Fruit fly (Drosophila melanogaster) whole organism, wandering third instar larva: ENCODE data around the gene CG14100.

Experiments used
- Abd-B ChIP-seq: fragments of >200 bp; optimal IDR thresholded peaks from 2 replicates; lab custom pipeline; 2017; ENCODE audit warnings: missing biosample characterization, missing genetic modification characterization
- CG32264 ChIP-seq: fragments of 200-800 bp; sonication (Bioruptor generic); optimal IDR thresholded peaks from 2 replicates; lab custom pipeline; 2016; ENCODE audit warnings: missing biosample characterization, missing genetic modification characterization
- CG9705 ChIP-seq: fragments of 200-800 bp; sonication (Bioruptor generic); optimal IDR thresholded peaks from 2 replicates; lab custom pipeline; 2018; ENCODE audit warnings: missing biosample characterization, mild to moderate bottlenecking, missing genetic modification characterization
- CrebA ChIP-seq: fragments of 200-800 bp; sonication (Bioruptor generic); optimal IDR thresholded peaks from 2 replicates; lab custom pipeline; 2016; ENCODE audit warnings: missing biosample characterization, mild to moderate bottlenecking, missing genetic modification characterization, borderline replicate concordance
- Dfd ChIP-seq: fragments of >200 bp; optimal IDR thresholded peaks from 2 replicates; lab custom pipeline; 2017; ENCODE audit warnings: missing biosample characterization, missing genetic modification characterization
- Dif ChIP-seq: fragments of 200-275, 200-300 bp; sonication (Bioruptor generic); optimal IDR thresholded peaks from 2 replicates; lab custom pipeline; 2018; ENCODE audit warnings: missing biosample characterization, missing genetic modification characterization; ENCODE audit not compliant: partially characterized antibody
- GATAd ChIP-seq: sonication (Bioruptor generic); optimal IDR thresholded peaks from 2 replicates; lab custom pipeline; 2016; ENCODE audit warnings: missing biosample characterization, missing genetic modification characterization
- HLH106 ChIP-seq: fragments of 200-800 bp; optimal IDR thresholded peaks from 3 replicates; lab custom pipeline; 2019; ENCODE audit warnings: missing biosample characterization, mild to moderate bottlenecking, missing genetic modification characterization, moderate library complexity
- Hnf4 ChIP-seq: fragments of 200-800 bp; sonication (Bioruptor generic); optimal IDR thresholded peaks from 2 replicates; lab custom pipeline; 2016; ENCODE audit warnings: missing biosample characterization, mild to moderate bottlenecking, missing genetic modification characterization
- Hr78 ChIP-seq: fragments of >200 bp; optimal IDR thresholded peaks from 2 replicates; lab custom pipeline; 2017; ENCODE audit warnings: missing biosample characterization, missing genetic modification characterization
- Hr83 ChIP-seq: fragments of 200-300 bp; sonication (Bioruptor generic); optimal IDR thresholded peaks from 2 replicates; lab custom pipeline; 2016; ENCODE audit warnings: missing biosample characterization, mild to moderate bottlenecking, missing genetic modification characterization, moderate library complexity; ENCODE audit not compliant: poor library complexity, severe bottlenecking
- Jra ChIP-seq: sonication (Bioruptor generic); optimal IDR thresholded peaks from 2 replicates; lab custom pipeline; 2016; ENCODE audit warnings: missing biosample characterization, missing genetic modification characterization
- Mio ChIP-seq: sonication (Bioruptor generic); optimal IDR thresholded peaks from 2 replicates; lab custom pipeline; 2016; ENCODE audit warnings: missing biosample characterization, missing genetic modification characterization
- Myc ChIP-seq: fragments of >200 bp; optimal IDR thresholded peaks from 2 replicates; lab custom pipeline; 2017
- N ChIP-seq: fragments of >200 bp; optimal IDR thresholded peaks from 2 replicates; lab custom pipeline; 2018; ENCODE audit warnings: missing biosample characterization, missing external identifiers, missing genetic modification characterization
- OdsH ChIP-seq: fragments of 200-800 bp; sonication (Bioruptor generic); optimal IDR thresholded peaks from 2 replicates; lab custom pipeline; 2016; ENCODE audit warnings: missing biosample characterization, mild to moderate bottlenecking, missing genetic modification characterization
- Rel ChIP-seq, 2 experiments: fragments of 200-800 bp; sonication (Bioruptor generic) in 1 of 2; optimal IDR thresholded peaks; 2 replicates in 1 of 2; 3 replicates in 1 of 2; lab custom pipeline; 2016 to 2019; ENCODE audit warnings: mild to moderate bottlenecking in 2 of 2, missing biosample characterization in 2 of 2, missing genetic modification characterization in 2 of 2, moderate library complexity in 1 of 2
- Sp1 ChIP-seq: fragments of 200-800 bp; sonication (Bioruptor generic); optimal IDR thresholded peaks from 3 replicates; lab custom pipeline; 2019; ENCODE audit warnings: missing biosample characterization, mild to moderate bottlenecking, missing genetic modification characterization, moderate library complexity
- Vsx2 ChIP-seq: fragments of 200-300, 225-300 bp; sonication (Bioruptor generic); optimal IDR thresholded peaks from 2 replicates; lab custom pipeline; 2018; ENCODE audit warnings: missing biosample characterization, missing genetic modification characterization; ENCODE audit not compliant: partially characterized antibody
- br ChIP-seq: fragments of 200-800 bp; sonication (Bioruptor generic); optimal IDR thresholded peaks from 2 replicates; lab custom pipeline; 2016; ENCODE audit warnings: missing biosample characterization, missing genetic modification characterization
- brk ChIP-seq: fragments of 200-800 bp; sonication (Bioruptor generic); optimal IDR thresholded peaks from 2 replicates; lab custom pipeline; 2016; ENCODE audit warnings: missing biosample characterization, mild to moderate bottlenecking, missing genetic modification characterization
- dl ChIP-seq, 2 experiments: fragments of 175-275, 200-275 bp in 1 of 2; fragments of 200-275 bp in 1 of 2; sonication (Bioruptor generic); optimal IDR thresholded peaks; lab custom pipeline; 2018; ENCODE audit warnings: mild to moderate bottlenecking in 2 of 2, missing biosample characterization in 2 of 2, missing genetic modification characterization in 2 of 2, moderate library complexity in 2 of 2; ENCODE audit not compliant: partially characterized antibody in 2 of 2, insufficient read depth in 1 of 2
- dmrt93B ChIP-seq: fragments of 200-800 bp; sonication (Bioruptor generic); optimal IDR thresholded peaks from 2 replicates; lab custom pipeline; 2018; ENCODE audit warnings: missing biosample characterization, mild to moderate bottlenecking, missing genetic modification characterization
- dsf ChIP-seq: sonication (Bioruptor generic); optimal IDR thresholded peaks from 2 replicates; lab custom pipeline; 2016; ENCODE audit warnings: missing biosample characterization, missing genetic modification characterization, borderline replicate concordance
- ey ChIP-seq: fragments of 200-800 bp; sonication (Bioruptor generic); optimal IDR thresholded peaks from 2 replicates; lab custom pipeline; 2016; ENCODE audit warnings: missing biosample characterization, missing genetic modification characterization
- foxo ChIP-seq, 2 experiments: fragments of 200-800 bp; sonication (Bioruptor generic); optimal IDR thresholded peaks; 2 replicates in 1 of 2; 3 replicates in 1 of 2; lab custom pipeline; 2016 to 2017; ENCODE audit warnings: missing biosample characterization in 2 of 2, missing genetic modification characterization in 2 of 2
- fru ChIP-seq: fragments of 200-800 bp; sonication (Bioruptor generic); optimal IDR thresholded peaks from 3 replicates; lab custom pipeline; 2016; ENCODE audit warnings: missing biosample characterization, mild to moderate bottlenecking, missing genetic modification characterization
- h ChIP-seq: fragments of 200-800 bp; sonication (Bioruptor generic); optimal IDR thresholded peaks from 3 replicates; lab custom pipeline; 2016; ENCODE audit warnings: missing biosample characterization, mild to moderate bottlenecking, missing genetic modification characterization
- jim ChIP-seq: fragments of 175-275, 200-325 bp; sonication (Bioruptor generic); optimal IDR thresholded peaks from 2 replicates; lab custom pipeline; 2016; ENCODE audit warnings: missing biosample characterization, mild to moderate bottlenecking, missing genetic modification characterization
- lola ChIP-seq: fragments of >200 bp; optimal IDR thresholded peaks from 2 replicates; lab custom pipeline; 2017; ENCODE audit warnings: missing biosample characterization, missing genetic modification characterization
- pan ChIP-seq: fragments of >200 bp; optimal IDR thresholded peaks from 2 replicates; lab custom pipeline; 2017
- psq ChIP-seq: fragments of 200-800 bp; sonication (Bioruptor generic); optimal IDR thresholded peaks from 3 replicates; lab custom pipeline; 2017; ENCODE audit warnings: missing biosample characterization, mild to moderate bottlenecking, missing genetic modification characterization, moderate library complexity
- rgr ChIP-seq: fragments of 200-800 bp; sonication (Bioruptor generic); optimal IDR thresholded peaks from 3 replicates; lab custom pipeline; 2016; ENCODE audit warnings: missing biosample characterization, mild to moderate bottlenecking, missing genetic modification characterization
- sage ChIP-seq: fragments of 200-800 bp; sonication (Bioruptor generic); optimal IDR thresholded peaks from 2 replicates; lab custom pipeline; 2016; ENCODE audit warnings: missing biosample characterization, mild to moderate bottlenecking, missing genetic modification characterization
- sv ChIP-seq: fragments of 200-800 bp; sonication (Bioruptor generic); optimal IDR thresholded peaks from 3 replicates; lab custom pipeline; 2016; ENCODE audit warnings: missing biosample characterization, missing genetic modification characterization
- tai ChIP-seq: sonication (Bioruptor generic); optimal IDR thresholded peaks from 2 replicates; lab custom pipeline; 2016; ENCODE audit warnings: missing biosample characterization, missing genetic modification characterization
- usp ChIP-seq: fragments of >200 bp; optimal IDR thresholded peaks from 2 replicates; lab custom pipeline; 2017; ENCODE audit warnings: missing biosample characterization, missing genetic modification characterization
- woc ChIP-seq: sonication (Bioruptor generic); optimal IDR thresholded peaks from 2 replicates; lab custom pipeline; 2016; ENCODE audit warnings: missing biosample characterization, mild to moderate bottlenecking, missing genetic modification characterization

The CG14100 gene

dm6 chr3L:19561745-19562144 lies 28.6 kb downstream of the CG14100 start:
- TF ChIP-seq Jra (GFP tag; lab: Kevin White, UChicago), result peak; percentile 11
- peak; percentile 17 for TF ChIP-seq dmrt93B (GFP tag; lab: Kevin White, UChicago)
- no peak for TF ChIP-seq Vsx2
- peak; percentile 91 for TF ChIP-seq Sp1
- TF ChIP-seq sage (GFP tag; lab: Kevin White, UChicago), result peak; percentile 44
- no peak for TF ChIP-seq pan
- no peak for TF ChIP-seq Hr83
- no peak for TF ChIP-seq sv (GFP tag; lab: Kevin White, UChicago)
- TF ChIP-seq foxo (GFP tag; optimal IDR thresholded peaks at IDR 0.05; lab: Kevin White, UChicago), result peak in 1 of 2 experiments; percentile 91
- TF ChIP-seq psq, result peak; percentile 60
- TF ChIP-seq tai (GFP tag; lab: Kevin White, UChicago), result peak; percentile 15
- peak; percentile 26 for TF ChIP-seq CG9705 (GFP tag; lab: Kevin White, UChicago)
- TF ChIP-seq Rel (GFP tag; optimal IDR thresholded peaks at IDR 0.05; lab: Kevin White, UChicago), result peak; percentile 13
- TF ChIP-seq Rel (tag; optimal IDR thresholded peaks at IDR 0.05; lab: Kevin White, UChicago), result peak; percentile 2
- TF ChIP-seq CrebA, result no peak
- TF ChIP-seq N (GFP tag; lab: Kevin White, UChicago), result no peak
- peak; percentile 29 for TF ChIP-seq Hnf4 (GFP tag; lab: Kevin White, UChicago)
- TF ChIP-seq GATAd, result no peak
- TF ChIP-seq br (GFP tag; lab: Kevin White, UChicago), result peak; percentile 66
- no peak for TF ChIP-seq CG32264 (GFP tag; lab: Kevin White, UChicago)
- TF ChIP-seq rgr, result peak; percentile 88
- TF ChIP-seq dl (GFP tag; optimal IDR thresholded peaks at IDR 0.05; lab: Kevin White, UChicago; ENCODE audit: insufficient read depth in 1 of 2, partially characterized antibody in 2 of 2), result no peak
- TF ChIP-seq OdsH (GFP tag; lab: Kevin White, UChicago), result peak; percentile 86
- peak; percentile 43 for TF ChIP-seq brk (GFP tag; lab: Kevin White, UChicago)
- TF ChIP-seq HLH106 (tag; lab: Kevin White, UChicago), result peak; percentile 88
- no peak for TF ChIP-seq Myc (lab: Kevin White, UChicago)
- TF ChIP-seq Abd-B (GFP tag; lab: Kevin White, UChicago), result no peak
- TF ChIP-seq h, result peak; percentile 79
- peak; percentile 86 for TF ChIP-seq ey (GFP tag; lab: Kevin White, UChicago)
- TF ChIP-seq woc (GFP tag; lab: Kevin White, UChicago), result peak; percentile 58
- peak; percentile 88 for TF ChIP-seq fru (GFP tag; lab: Kevin White, UChicago)

DNA sequence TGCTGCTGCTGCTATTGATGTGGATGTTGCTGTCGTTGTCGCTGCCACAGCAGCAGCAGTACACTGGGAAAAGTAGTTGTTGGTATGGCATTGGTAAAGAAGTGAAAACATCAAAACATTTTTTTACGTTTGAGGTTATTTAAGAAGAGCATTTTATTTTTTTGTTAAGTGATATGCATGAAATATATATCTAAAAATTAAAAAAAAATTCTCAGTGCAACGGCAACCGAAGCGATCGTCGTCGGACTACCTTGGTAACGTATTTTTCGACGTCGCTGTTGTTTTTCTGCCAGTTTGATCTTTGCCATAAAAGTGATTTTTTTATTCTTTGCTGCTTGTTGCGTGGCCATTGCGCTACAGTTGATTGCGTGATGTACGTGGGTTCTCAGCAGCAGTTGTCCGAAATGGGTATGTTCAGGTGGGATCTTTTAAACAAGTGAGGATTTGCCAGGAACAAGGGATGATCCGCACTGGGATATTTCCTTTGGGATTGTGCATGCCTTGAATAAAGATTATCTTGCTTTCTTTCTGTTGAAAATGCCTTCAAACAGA lies 29.6 kb downstream of the CG14100 start:
- TF ChIP-seq h, result peak; percentile 99
- no peak for TF ChIP-seq N (GFP tag; lab: Kevin White, UChicago)
- TF ChIP-seq CG9705 (GFP tag; lab: Kevin White, UChicago), result peak; percentile 99
- TF ChIP-seq lola (GFP tag; lab: Kevin White, UChicago), result no peak
- TF ChIP-seq woc (GFP tag; lab: Kevin White, UChicago), result peak; percentile 96
- peak; percentile 91 for TF ChIP-seq Dfd
- no peak for TF ChIP-seq Myc (lab: Kevin White, UChicago)
- peak; percentile 77 to 99 for TF ChIP-seq foxo (GFP tag; optimal IDR thresholded peaks at IDR 0.05; lab: Kevin White, UChicago)
- TF ChIP-seq GATAd, result no peak
- TF ChIP-seq usp, result no peak
- TF ChIP-seq sv (GFP tag; lab: Kevin White, UChicago), result peak; percentile 93
- peak; percentile 99 for TF ChIP-seq fru (GFP tag; lab: Kevin White, UChicago)
- TF ChIP-seq dmrt93B (GFP tag; lab: Kevin White, UChicago), result peak; percentile 97
- TF ChIP-seq pan, result no peak
- TF ChIP-seq CrebA, result peak; percentile 83
- peak; percentile 97 for TF ChIP-seq sage (GFP tag; lab: Kevin White, UChicago)
- TF ChIP-seq OdsH (GFP tag; lab: Kevin White, UChicago), result peak; percentile 99
- no peak for TF ChIP-seq Hr78
- peak; percentile 55 for TF ChIP-seq jim (GFP tag; lab: Kevin White, UChicago)
- peak; percentile 94 for TF ChIP-seq Jra (GFP tag; lab: Kevin White, UChicago)
- TF ChIP-seq Mio (GFP tag; lab: Kevin White, UChicago), result peak; percentile 63
- peak; percentile 97 for TF ChIP-seq brk (GFP tag; lab: Kevin White, UChicago)
- TF ChIP-seq Hr83, result no peak
- peak; percentile 93 for TF ChIP-seq dsf (GFP tag; lab: Kevin White, UChicago)
- TF ChIP-seq tai (GFP tag; lab: Kevin White, UChicago), result peak; percentile 92
- TF ChIP-seq Vsx2, result peak; percentile 32
- peak; percentile 98 for TF ChIP-seq Hnf4 (GFP tag; lab: Kevin White, UChicago)
- TF ChIP-seq Rel (GFP tag; optimal IDR thresholded peaks at IDR 0.05; lab: Kevin White, UChicago), result peak; percentile 97
- peak; percentile 95 for TF ChIP-seq Rel (tag; optimal IDR thresholded peaks at IDR 0.05; lab: Kevin White, UChicago)
- peak; percentile 98 for TF ChIP-seq ey (GFP tag; lab: Kevin White, UChicago)
- TF ChIP-seq psq, result peak; percentile 96
- peak; percentile 99 for TF ChIP-seq rgr
- no peak for TF ChIP-seq Abd-B (GFP tag; lab: Kevin White, UChicago)
- TF ChIP-seq CG32264 (GFP tag; lab: Kevin White, UChicago), result peak; percentile 94
- peak; percentile 98 for TF ChIP-seq br (GFP tag; lab: Kevin White, UChicago)
- peak; percentile 99 for TF ChIP-seq Sp1
- TF ChIP-seq HLH106 (tag; lab: Kevin White, UChicago), result peak; percentile 99
- no peak for TF ChIP-seq dl (GFP tag; optimal IDR thresholded peaks at IDR 0.05; lab: Kevin White, UChicago; ENCODE audit: insufficient read depth in 1 of 2, partially characterized antibody in 2 of 2)
- no peak for TF ChIP-seq Dif (GFP tag; lab: Kevin White, UChicago)
